Worm (Caenorhabditis elegans) whole organism, L4 larva: ENCODE measurements around the gene par-4.
A peak's percentile ranks its signal among the peaks of the same experiment; 100 is the strongest.

Experiments
- F26F4.8 ChIP-seq: fragments of 200-800 bp; sonication (Bioruptor generic); conservative IDR thresholded peaks from 2 replicates; pipeline ENCODE4 v1.3.6; 2022; ENCODE audit warnings: missing genetic modification characterization, missing compliant biosample characterization
- F44E2.7 ChIP-seq: fragments of 200-800 bp; sonication (Bioruptor generic); IDR thresholded peaks from 2 replicates; pipeline ENCODE4 v2.1.2; 2022; ENCODE audit warnings: missing genetic modification characterization, missing compliant biosample characterization
- T20F7.1 ChIP-seq: fragments of 200-800 bp; sonication (Bioruptor generic); optimal IDR thresholded peaks from 2 replicates; lab custom pipeline; 2018; ENCODE audit warnings: mild to moderate bottlenecking, missing genetic modification characterization, missing compliant biosample characterization
- Y5F2A.4 ChIP-seq: fragments of 200-800 bp; sonication (Bioruptor generic); optimal IDR thresholded peaks from 2 replicates; lab custom pipeline; 2018; ENCODE audit warnings: mild to moderate bottlenecking, missing genetic modification characterization, missing compliant biosample characterization
- aha-1 ChIP-seq: fragments of 150-350 bp; peaks from one replicate; lab custom pipeline; 2014; ENCODE audit warnings: missing biosample characterization, missing genetic modification characterization
- arid-1 ChIP-seq: fragments of 200-800 bp; sonication (Bioruptor generic); conservative IDR thresholded peaks from 2 replicates; pipeline ENCODE4 v1.3.6; 2022; ENCODE audit warnings: missing genetic modification reagents, missing genetic modification characterization, missing compliant biosample characterization
- ceh-20 ChIP-seq: fragments of 200-800 bp; sonication (Bioruptor generic); IDR thresholded peaks from 2 replicates; pipeline ENCODE4 v1.3.6; 2022; ENCODE audit warnings: missing genetic modification reagents, missing genetic modification characterization, missing compliant biosample characterization
- ceh-44 ChIP-seq: fragments of 200-800 bp; sonication (Bioruptor generic); IDR thresholded peaks from 2 replicates; pipeline ENCODE4 v1.3.6; 2022; ENCODE audit warnings: missing genetic modification reagents, missing genetic modification characterization, missing compliant biosample characterization
- ceh-62 ChIP-seq: sonication (generic microtip); optimal IDR thresholded peaks from 2 replicates; lab custom pipeline; 2017; ENCODE audit warnings: missing biosample characterization, missing genetic modification characterization
- ctbp-1 ChIP-seq: fragments of 200-800 bp; sonication (Bioruptor generic); IDR thresholded peaks from 2 replicates; pipeline ENCODE4 v1.3.6; 2022; ENCODE audit warnings: missing genetic modification reagents, missing genetic modification characterization, missing compliant biosample characterization
- daf-12 ChIP-seq: fragments of 150-350 bp; optimal IDR thresholded peaks from 2 replicates; lab custom pipeline; 2014; ENCODE audit warnings: missing biosample characterization, missing genetic modification reagents, missing genetic modification characterization
- daf-16 ChIP-seq, 3 experiments: sonication (generic microtip); optimal IDR thresholded peaks; 2 replicates each; lab custom pipeline; 2016 to 2017; ENCODE audit warnings: missing genetic modification characterization in 3 of 3, missing genetic modification reagents in 3 of 3, mild to moderate bottlenecking in 2 of 3, missing compliant biosample characterization in 2 of 3, missing biosample characterization in 1 of 3, moderate library complexity in 1 of 3
- dmd-6 ChIP-seq: fragments of 200-800 bp; sonication (Bioruptor generic); IDR thresholded peaks from 2 replicates; pipeline ENCODE4 v1.3.6; 2022; ENCODE audit warnings: missing genetic modification reagents, missing genetic modification characterization, missing compliant biosample characterization
- dmd-8 ChIP-seq: fragments of 200-800 bp; sonication (Bioruptor generic); IDR thresholded peaks from 2 replicates; pipeline ENCODE4 v1.3.6; 2022; ENCODE audit warnings: missing genetic modification characterization, missing compliant biosample characterization
- dmd-9 ChIP-seq: fragments of 200-800 bp; sonication (Bioruptor generic); IDR thresholded peaks from 2 replicates; pipeline ENCODE4 v1.3.6; 2022; ENCODE audit warnings: missing genetic modification reagents, missing genetic modification characterization, missing compliant biosample characterization
- dpl-1 ChIP-seq: fragments of 150-350 bp; optimal IDR thresholded peaks from 2 replicates; lab custom pipeline; 2014; ENCODE audit warnings: missing biosample characterization, missing genetic modification reagents, missing genetic modification characterization
- egl-27 ChIP-seq: sonication (generic microtip); optimal IDR thresholded peaks from 3 replicates; lab custom pipeline; 2017; ENCODE audit warnings: missing biosample characterization, missing genetic modification reagents, missing genetic modification characterization
- egl-43 ChIP-seq: fragments of 200-800 bp; sonication (Bioruptor generic); IDR thresholded peaks from 2 replicates; pipeline ENCODE4 v1.3.6; 2022; ENCODE audit warnings: missing genetic modification reagents, missing genetic modification characterization, missing compliant biosample characterization
- fos-1 ChIP-seq: fragments of 150-350 bp; optimal IDR thresholded peaks from 2 replicates; lab custom pipeline; 2014; ENCODE audit warnings: missing biosample characterization, missing genetic modification characterization
- hif-1 ChIP-seq, 2 experiments: sonication (generic microtip); optimal IDR thresholded peaks; 2 replicates each; lab custom pipeline; 2016 to 2017; ENCODE audit warnings: missing compliant biosample characterization in 2 of 2, missing genetic modification characterization in 2 of 2, missing genetic modification reagents in 2 of 2, missing genotype in 2 of 2, mild to moderate bottlenecking in 1 of 2
- hlh-11 ChIP-seq: fragments of 200-800 bp; sonication (Bioruptor generic); optimal IDR thresholded peaks from 2 replicates; lab custom pipeline; 2018; ENCODE audit warnings: mild to moderate bottlenecking, missing genetic modification characterization, missing compliant biosample characterization
- hlh-30 ChIP-seq: sonication (generic microtip); optimal IDR thresholded peaks from 2 replicates; lab custom pipeline; 2017; ENCODE audit warnings: antibody characterized with exemption, mild to moderate bottlenecking, missing genetic modification characterization, missing compliant biosample characterization; ENCODE audit not compliant: insufficient read depth
- lin-15B ChIP-seq: fragments of 150-350 bp; sonication (generic microtip); optimal IDR thresholded peaks from 3 replicates; lab custom pipeline; 2014; ENCODE audit warnings: missing biosample characterization, missing genetic modification characterization
- lin-29 ChIP-seq: fragments of 200-800 bp; sonication (Bioruptor generic); IDR thresholded peaks from 2 replicates; pipeline ENCODE4 v1.3.6; 2022; ENCODE audit warnings: missing genetic modification reagents, missing genetic modification characterization, missing compliant biosample characterization
- lir-3 ChIP-seq: sonication (generic microtip); optimal IDR thresholded peaks from 2 replicates; lab custom pipeline; 2016; ENCODE audit warnings: mild to moderate bottlenecking, missing genetic modification characterization, missing compliant biosample characterization
- mxl-2 ChIP-seq: fragments of 200-800 bp; sonication (Bioruptor generic); conservative IDR thresholded peaks from 2 replicates; pipeline ENCODE4 v1.3.6; 2022; ENCODE audit warnings: missing genetic modification reagents, missing genetic modification characterization, missing compliant biosample characterization
- nhr-102 ChIP-seq: sonication (generic microtip); optimal IDR thresholded peaks from 2 replicates; lab custom pipeline; 2016; ENCODE audit warnings: mild to moderate bottlenecking, missing genetic modification characterization, moderate library complexity, missing compliant biosample characterization
- nhr-237 ChIP-seq: sonication (generic microtip); optimal IDR thresholded peaks from 2 replicates; lab custom pipeline; 2017; ENCODE audit warnings: missing biosample characterization, missing genetic modification characterization
- nhr-25 ChIP-seq: sonication (generic microtip); optimal IDR thresholded peaks from 2 replicates; lab custom pipeline; 2017; ENCODE audit warnings: missing genetic modification characterization, mild to moderate bottlenecking, missing compliant biosample characterization, antibody characterized with exemption, moderate library complexity, borderline replicate concordance; ENCODE audit not compliant: insufficient read depth
- nhr-41 ChIP-seq: fragments of 200-800 bp; sonication (Bioruptor generic); IDR thresholded peaks from 2 replicates; pipeline ENCODE4 v1.3.6; 2022; ENCODE audit warnings: missing genetic modification reagents, missing genetic modification characterization, missing compliant biosample characterization
- nhr-42 ChIP-seq: fragments of 200-800 bp; sonication (Bioruptor generic); IDR thresholded peaks from 2 replicates; pipeline ENCODE4 v1.3.6; 2022; ENCODE audit warnings: missing genetic modification characterization, missing compliant biosample characterization
- nhr-48 ChIP-seq: sonication (generic microtip); optimal IDR thresholded peaks from 2 replicates; lab custom pipeline; 2016; ENCODE audit warnings: mild to moderate bottlenecking, missing genetic modification characterization, missing compliant biosample characterization
- pqm-1 ChIP-seq: sonication (generic microtip); optimal IDR thresholded peaks from 2 replicates; lab custom pipeline; 2017; ENCODE audit warnings: missing biosample characterization, missing genetic modification characterization
- saeg-2 ChIP-seq: fragments of 200-800 bp; sonication (Bioruptor generic); IDR thresholded peaks from 2 replicates; pipeline ENCODE4 v1.3.6; 2022; ENCODE audit warnings: missing genetic modification reagents, missing genetic modification characterization, missing compliant biosample characterization
- sdz-12 ChIP-seq: fragments of 200-800 bp; sonication (Bioruptor generic); optimal IDR thresholded peaks from 2 replicates; lab custom pipeline; 2018; ENCODE audit warnings: mild to moderate bottlenecking, missing genetic modification characterization, missing compliant biosample characterization
- snpc-4 ChIP-seq: fragments of 150-350 bp; optimal IDR thresholded peaks from 2 replicates; lab custom pipeline; 2014; ENCODE audit warnings: missing biosample characterization, missing genetic modification characterization
- spr-3 ChIP-seq: fragments of 200-800 bp; sonication (Bioruptor generic); optimal IDR thresholded peaks from 2 replicates; lab custom pipeline; 2018; ENCODE audit warnings: mild to moderate bottlenecking, missing genetic modification characterization, missing compliant biosample characterization
- unc-39 ChIP-seq: sonication (generic microtip); optimal IDR thresholded peaks from 2 replicates; lab custom pipeline; 2017; ENCODE audit warnings: missing biosample characterization, missing genetic modification characterization
- vab-7 ChIP-seq: fragments of 200-800 bp; sonication (Bioruptor generic); IDR thresholded peaks from 2 replicates; pipeline ENCODE4 v1.3.6; 2022; ENCODE audit warnings: missing genetic modification reagents, missing genetic modification characterization, missing compliant biosample characterization
- zfp-2 ChIP-seq: sonication (generic microtip); optimal IDR thresholded peaks from 2 replicates; lab custom pipeline; 2016; ENCODE audit warnings: mild to moderate bottlenecking, missing genetic modification characterization, missing compliant biosample characterization

par-4 gene

ce11 chrV:18134378-18134777, 35.9 kb downstream of the par-4 start, which contains the start of gene Y37H2A.7:
Gene Y37H2A.7 (minus strand): TSS chrV:18134478.
- peak; percentile 50 for TF ChIP-seq aha-1
- TF ChIP-seq daf-16 (GFP tag; optimal IDR thresholded peaks at IDR 0.05; lab: Kevin White, UChicago), result no peak
- TF ChIP-seq daf-16 (tag; optimal IDR thresholded peaks at IDR 0.05; lab: Kevin White, UChicago), result no peak
- TF ChIP-seq, all 104 proteins: peak for 1

- no peak for TF ChIP-seq lin-29 (GFP tag; lab: Robert Waterston, UW)
- TF ChIP-seq unc-39 (tag; lab: Kevin White, UChicago), result no peak
- TF ChIP-seq daf-12, result no peak
- TF ChIP-seq dmd-9, result no peak
- TF ChIP-seq lir-3 (tag; lab: Kevin White, UChicago), result no peak
- no peak for TF ChIP-seq vab-7 (GFP tag; lab: Robert Waterston, UW)
- no peak for TF ChIP-seq ceh-20 (GFP tag; lab: Robert Waterston, UW)
- TF ChIP-seq hlh-11 (tag; lab: Kevin White, UChicago), result no peak
- no peak for TF ChIP-seq sdz-12 (GFP tag; lab: Kevin White, UChicago)
- TF ChIP-seq F26F4.8 (GFP tag; lab: Robert Waterston, UW), result no peak
- TF ChIP-seq dmd-8 (GFP tag; lab: Robert Waterston, UW), result no peak
- TF ChIP-seq nhr-42 (GFP tag; lab: Robert Waterston, UW), result no peak
- TF ChIP-seq nhr-102 (tag; lab: Kevin White, UChicago), result no peak
- no peak for TF ChIP-seq hlh-30 (tag; lab: Kevin White, UChicago)
- TF ChIP-seq lin-15B (tag; lab: Kevin White, UChicago), result no peak
- TF ChIP-seq F44E2.7 (GFP tag; lab: Robert Waterston, UW), result no peak
- TF ChIP-seq pqm-1 (tag; lab: Kevin White, UChicago), result no peak
Measured at ce11 chrV:18137679-18138078, 39.2 kb downstream of the par-4 start.

ce11 chrV:18138695-18139094, 40.2 kb downstream of the par-4 start, which contains the start of gene Y37H2A.10:
Gene Y37H2A.10 (plus strand): TSS chrV:18138995.
- no peak for TF ChIP-seq dmd-6 (GFP tag; lab: Robert Waterston, UW)
- no peak for TF ChIP-seq unc-39 (tag; lab: Kevin White, UChicago)
- TF ChIP-seq nhr-25, result no peak
- no peak for TF ChIP-seq nhr-237 (tag; lab: Kevin White, UChicago)
- TF ChIP-seq arid-1 (GFP tag; lab: Robert Waterston, UW), result no peak
- TF ChIP-seq mxl-2, result no peak
- TF ChIP-seq daf-12, result no peak
- TF ChIP-seq aha-1, result no peak
- no peak for TF ChIP-seq T20F7.1 (GFP tag; lab: Kevin White, UChicago)
- no peak for TF ChIP-seq egl-43 (GFP tag; lab: Robert Waterston, UW)
- no peak for TF ChIP-seq dmd-9
- TF ChIP-seq fos-1 (tag; lab: Kevin White, UChicago), result no peak
- TF ChIP-seq spr-3 (GFP tag; lab: Kevin White, UChicago), result no peak
- no peak for TF ChIP-seq hif-1 (tag; optimal IDR thresholded peaks at IDR 0.05; lab: Kevin White, UChicago)
- no peak for TF ChIP-seq snpc-4 (tag; lab: Kevin White, UChicago)

- TF ChIP-seq zfp-2 (no peak), ceh-62 (tag; lab: Kevin White, UChicago) (no peak), dpl-1 (GFP tag; lab: Kevin White, UChicago) (no peak), ctbp-1 (GFP tag; lab: Robert Waterston, UW) (no peak), egl-27 (no peak), daf-16 (GFP tag; optimal IDR thresholded peaks at IDR 0.05; lab: Kevin White, UChicago) (no peak), daf-16 (tag; optimal IDR thresholded peaks at IDR 0.05; lab: Kevin White, UChicago) (no peak), nhr-41 (GFP tag; lab: Robert Waterston, UW) (no peak), pqm-1 (tag; lab: Kevin White, UChicago) (no peak), saeg-2 (no peak), nhr-48 (tag; lab: Kevin White, UChicago) (no peak), Y5F2A.4 (GFP tag; lab: Kevin White, UChicago) (no peak), F44E2.7 (GFP tag; lab: Robert Waterston, UW) (no peak), ceh-44 (no peak)
Measured at ce11 chrV:18141161-18141560, 42.7 kb downstream of the par-4 start, which contains the start of gene Y37H2A.11. Gene Y37H2A.11 (plus strand): TSS chrV:18141461.
